Fruit fly (Drosophila melanogaster) S2 (cell line): ENCODE results near the gene CG43998.

ENCODE experiments used
- CG8478 ChIP-seq: fragments of >200 bp; optimal IDR thresholded peaks from 2 replicates; lab custom pipeline; 2018
- CTCF ChIP-seq, 2 experiments: fragments of >200 bp; optimal IDR thresholded peaks; 2 replicates each; lab custom pipeline; 2018

DNA sequence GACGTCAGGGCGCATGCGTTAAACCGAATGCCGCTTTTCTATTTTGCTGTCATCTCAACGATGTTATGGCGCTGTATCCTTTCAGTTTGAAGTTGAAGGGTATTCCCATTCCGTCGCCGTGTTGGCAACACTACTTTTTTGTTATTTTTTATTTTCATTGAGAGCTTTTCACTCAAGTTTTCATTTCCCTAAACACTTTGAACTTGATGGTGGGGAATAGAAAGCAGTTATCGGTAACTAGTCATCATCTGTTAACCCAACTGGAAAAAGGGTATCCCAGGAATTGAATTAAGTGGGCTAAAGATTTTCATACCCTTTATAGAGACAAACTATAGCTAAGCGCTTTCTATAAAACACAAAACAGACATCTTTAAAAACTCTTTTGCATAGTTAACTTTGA lies 41.2 kb downstream of the CG43998 start:
- TF ChIP-seq CG8478 (lab: Kevin White, UChicago) (no peak), CTCF (optimal IDR thresholded peaks at IDR 0.05; lab: Kevin White, UChicago) (no peak)
